Worm (Caenorhabditis elegans): ENCODE measurements around the gene Y53F4B.23.

Y53F4B.23 gene

DNA sequence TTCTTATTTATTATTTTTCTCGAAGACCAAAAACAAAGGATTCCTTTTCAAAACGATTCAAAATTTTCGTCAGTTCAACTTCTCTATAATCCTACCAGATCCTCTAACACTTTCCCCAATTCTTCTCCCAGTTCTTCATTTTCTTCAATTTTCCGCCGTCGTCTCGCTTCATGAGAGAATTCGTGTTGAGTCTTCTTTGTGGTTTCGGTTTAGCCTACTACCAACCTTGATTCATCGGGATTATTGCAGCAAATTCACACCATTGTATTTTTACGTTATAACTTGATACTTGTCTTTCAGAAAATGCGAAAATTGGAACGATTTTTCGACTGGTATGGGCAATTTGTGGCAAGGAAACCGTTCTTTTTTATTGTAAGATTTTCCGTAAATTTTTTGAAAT lies 33.6 kb downstream of the Y53F4B.23 start, which contains the start of gene ptr-20:
TSS of gene ptr-20 (plus strand) at position 301 of the 400 bp plus-strand sequence.
- TF ChIP-seq blmp-1 (tag; optimal IDR thresholded peaks at IDR 0.05) (no peak), lsy-2 (tag; optimal IDR thresholded peaks at IDR 0.05) (no peak), hlh-1 (tag; optimal IDR thresholded peaks at IDR 0.05) (no peak), lin-13 (tag; optimal IDR thresholded peaks at IDR 0.05) (no peak), mls-2 (tag; optimal IDR thresholded peaks at IDR 0.05) (no peak), nhr-28 (tag; optimal IDR thresholded peaks at IDR 0.05) (no peak), drap-1 (GFP tag; optimal IDR thresholded peaks at IDR 0.05) (no peak), ztf-11 (tag; optimal IDR thresholded peaks at IDR 0.05) (no peak), unc-62 (GFP tag; optimal IDR thresholded peaks at IDR 0.05) (no peak), cnd-1 (tag; optimal IDR thresholded peaks at IDR 0.05) (no peak), M03D4.4 (tag; optimal IDR thresholded peaks at IDR 0.05) (no peak)

DNA sequence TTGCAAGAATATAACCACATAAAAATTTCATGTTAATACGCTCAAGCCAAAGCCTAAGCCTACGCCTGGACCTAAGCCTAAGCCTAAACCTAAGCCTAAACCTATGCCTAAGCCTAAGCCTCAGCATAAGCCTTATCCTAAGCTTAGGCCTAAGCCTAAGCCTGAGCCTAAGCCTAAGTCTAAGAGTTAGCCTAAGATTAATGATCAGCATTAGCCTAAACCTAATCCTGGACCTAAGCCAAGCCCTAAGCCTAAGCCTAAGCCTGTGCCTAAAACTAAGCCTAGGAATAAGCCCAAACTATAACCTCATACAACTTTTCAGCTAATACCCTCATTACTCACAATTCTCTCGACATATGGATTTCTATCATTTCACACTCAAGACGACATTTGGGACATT lies 34.1 kb downstream of the Y53F4B.23 start:
- TF ChIP-seq tbx-8 (GFP tag; optimal IDR thresholded peaks at IDR 0.05) (no peak), ceh-83 (GFP tag; optimal IDR thresholded peaks at IDR 0.05) (no peak), bed-3 (GFP tag; optimal IDR thresholded peaks at IDR 0.05) (no peak), flh-1 (GFP tag; optimal IDR thresholded peaks at IDR 0.05) (no peak), ceh-43 (GFP tag; optimal IDR thresholded peaks at IDR 0.05) (no peak), hlh-1 (tag; optimal IDR thresholded peaks at IDR 0.05) (no peak)

DNA sequence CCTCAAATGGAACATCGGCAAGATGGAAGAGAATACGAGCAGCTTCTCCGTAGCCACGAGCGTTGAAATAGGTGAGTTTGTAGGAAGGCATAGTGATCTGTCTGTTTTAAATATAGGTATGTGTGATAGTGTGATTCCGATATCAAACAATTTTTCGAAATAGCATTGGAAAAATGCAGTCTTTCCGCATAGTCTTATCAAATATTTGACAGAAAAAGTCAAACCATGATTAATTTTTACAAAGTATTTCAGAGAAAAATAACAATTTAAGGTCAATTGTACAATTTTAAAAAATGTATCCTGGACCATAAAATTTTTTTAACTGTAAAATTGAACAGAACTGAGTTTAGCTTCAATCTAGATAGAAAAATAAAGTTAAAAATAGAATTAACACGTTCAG lies 40.1 kb downstream of the Y53F4B.23 start, which contains the start of gene gst-26:
TSS of gene gst-26 (minus strand) at position 101 of the 400 bp plus-strand sequence.
- TF ChIP-seq sptf-1 (tag; optimal IDR thresholded peaks at IDR 0.05) (no peak), ces-1 (GFP tag; optimal IDR thresholded peaks at IDR 0.05) (no peak), drap-1 (GFP tag; optimal IDR thresholded peaks at IDR 0.05) (no peak), bed-3 (GFP tag; optimal IDR thresholded peaks at IDR 0.05) (no peak), elt-3 (tag; optimal IDR thresholded peaks at IDR 0.05) (no peak), mls-2 (tag; optimal IDR thresholded peaks at IDR 0.05) (no peak), mab-5 (tag; optimal IDR thresholded peaks at IDR 0.05) (no peak), sem-2 (GFP tag; optimal IDR thresholded peaks at IDR 0.05) (no peak), elt-1 (tag; optimal IDR thresholded peaks at IDR 0.05; ENCODE audit: borderline replicate concordance, insufficient read depth) (no peak), nhr-12 (tag; optimal IDR thresholded peaks at IDR 0.05) (no peak), nhr-237 (tag; optimal IDR thresholded peaks at IDR 0.05) (no peak), ceh-43 (GFP tag; optimal IDR thresholded peaks at IDR 0.05) (no peak), snpc-4 (tag; optimal IDR thresholded peaks at IDR 0.05) (no peak)

DNA sequence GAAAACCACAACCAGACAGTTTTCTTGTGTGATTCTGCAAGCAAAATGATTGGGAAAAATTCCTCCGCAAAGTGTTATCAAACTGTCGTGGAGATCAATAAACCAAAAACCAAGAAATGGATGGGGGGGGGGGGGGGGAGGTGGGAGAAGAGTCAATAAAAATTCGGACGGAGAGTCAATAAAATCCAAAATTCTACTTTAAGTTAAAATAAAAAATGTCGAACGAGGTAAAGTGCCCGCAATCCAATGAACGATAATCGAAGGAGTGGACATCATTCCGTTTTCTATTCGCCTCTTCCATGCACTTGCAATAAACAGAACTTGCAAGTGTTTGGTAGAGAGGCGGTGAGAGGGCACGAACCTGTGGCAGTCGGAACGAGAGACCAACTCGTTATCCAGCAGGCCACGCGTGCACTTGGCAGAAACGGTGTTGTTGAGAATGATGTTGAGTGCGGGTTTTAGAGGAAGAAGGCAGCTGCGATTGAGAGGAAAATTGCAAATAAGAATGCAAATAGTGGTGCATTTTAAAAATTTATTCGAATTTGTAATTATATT lies 41.5 kb downstream of the Y53F4B.23 start, which contains the start of gene gst-27:
TSS of gene gst-27 (minus strand) at position 51 of the 555 bp plus-strand sequence.
- TF ChIP-seq lin-32 (GFP tag; optimal IDR thresholded peaks at IDR 0.05) (peak; percentile 90), unc-62 (GFP tag; optimal IDR thresholded peaks at IDR 0.05) (peak; percentile 42), pha-4 (tag; optimal IDR thresholded peaks at IDR 0.05) (peak; percentile 49), elt-3 (tag; optimal IDR thresholded peaks at IDR 0.05) (no peak), ztf-11 (tag; optimal IDR thresholded peaks at IDR 0.05) (no peak), blmp-1 (tag; optimal IDR thresholded peaks at IDR 0.05) (no peak), nhr-237 (tag; optimal IDR thresholded peaks at IDR 0.05) (no peak), hlh-1 (tag; optimal IDR thresholded peaks at IDR 0.05) (peak; percentile 44), ceh-43 (GFP tag; optimal IDR thresholded peaks at IDR 0.05) (peak; percentile 79), sptf-1 (tag; optimal IDR thresholded peaks at IDR 0.05) (peak; percentile 93), mls-2 (tag; optimal IDR thresholded peaks at IDR 0.05) (peak; percentile 92), cnd-1 (tag; optimal IDR thresholded peaks at IDR 0.05) (peak; percentile 92), bed-3 (GFP tag; optimal IDR thresholded peaks at IDR 0.05) (peak; percentile 72), zip-8 (tag; optimal IDR thresholded peaks at IDR 0.05) (no peak), drap-1 (GFP tag; optimal IDR thresholded peaks at IDR 0.05) (peak; percentile 90), ceh-39 (tag; optimal IDR thresholded peaks at IDR 0.05) (no peak), M03D4.4 (tag; optimal IDR thresholded peaks at IDR 0.05) (peak; percentile 92), ces-1 (GFP tag; optimal IDR thresholded peaks at IDR 0.05) (no peak), nhr-76 (tag; optimal IDR thresholded peaks at IDR 0.05) (no peak), elt-1 (tag; optimal IDR thresholded peaks at IDR 0.05; ENCODE audit: borderline replicate concordance, insufficient read depth) (peak; percentile 36), tbx-8 (GFP tag; optimal IDR thresholded peaks at IDR 0.05) (peak; percentile 85), sem-2 (GFP tag; optimal IDR thresholded peaks at IDR 0.05) (peak; percentile 79), snpc-4 (tag; optimal IDR thresholded peaks at IDR 0.05) (no peak), lsy-2 (tag; optimal IDR thresholded peaks at IDR 0.05) (peak; percentile 22), nhr-12 (tag; optimal IDR thresholded peaks at IDR 0.05) (peak; percentile 22), mep-1 (tag; optimal IDR thresholded peaks at IDR 0.05) (peak; percentile 51), lin-13 (tag; optimal IDR thresholded peaks at IDR 0.05) (peak; percentile 69), mab-5 (tag; optimal IDR thresholded peaks at IDR 0.05) (no peak), nhr-28 (tag; optimal IDR thresholded peaks at IDR 0.05) (peak; percentile 33), unc-39 (tag; optimal IDR thresholded peaks at IDR 0.05) (no peak), unc-120 (tag; optimal IDR thresholded peaks at IDR 0.05; ENCODE audit: poor library complexity, severe bottlenecking) (peak; percentile 65), nhr-2 (tag; optimal IDR thresholded peaks at IDR 0.05) (no peak), ceh-83 (GFP tag; optimal IDR thresholded peaks at IDR 0.05) (peak; percentile 87), ham-2 (GFP tag; optimal IDR thresholded peaks at IDR 0.05) (peak; percentile 67), flh-1 (GFP tag; optimal IDR thresholded peaks at IDR 0.05) (peak; percentile 76)
